Fruit fly (Drosophila melanogaster): ENCODE data around the gene Atg16.

Gene Atg16

dm6 chr3R:29778139-29778984, 56.5 kb downstream of the Atg16 start:
- TF ChIP-seq CG1024 (GFP tag; IDR thresholded peaks at IDR 0.05): no peak
- TF ChIP-seq sr (GFP tag; IDR thresholded peaks at IDR 0.05): 0 out of 3 replicates have a peak, but pooled peaks have one; percentile 21
- TF ChIP-seq CG12155 (GFP tag; optimal IDR thresholded peaks at IDR 0.05): no peak
- TF ChIP-seq fd96Cb (tag; optimal IDR thresholded peaks at IDR 0.05): no peak
- TF ChIP-seq lab (GFP tag; optimal IDR thresholded peaks at IDR 0.05): no peak
- TF ChIP-seq CG2116 (GFP tag; optimal IDR thresholded peaks at IDR 0.05): no peak
- TF ChIP-seq CG8281 (tag; optimal IDR thresholded peaks at IDR 0.05): no peak
- TF ChIP-seq aop (GFP tag; IDR thresholded peaks at IDR 0.05): no peak
- peak in 1 of 3 experiments; percentile 37 for TF ChIP-seq Stat92E (GFP tag; optimal IDR thresholded peaks at IDR 0.05)
- no peak for TF ChIP-seq ac (GFP tag; optimal IDR thresholded peaks at IDR 0.05)
- peak; percentile 53 for TF ChIP-seq Scr (GFP tag; IDR thresholded peaks at IDR 0.05; ENCODE audit: partially characterized antibody)
- peak; percentile 98 for TF ChIP-seq z (GFP tag; IDR thresholded peaks at IDR 0.05)
- TF ChIP-seq CG4617 (GFP tag; optimal IDR thresholded peaks at IDR 0.05; ENCODE audit: borderline replicate concordance): no peak
- TF ChIP-seq HmgZ (tag; optimal IDR thresholded peaks at IDR 0.05): no peak
- TF ChIP-seq chm (GFP tag; IDR thresholded peaks at IDR 0.05): no peak
- TF ChIP-seq chinmo (GFP tag; IDR thresholded peaks at IDR 0.05; ENCODE audit: partially characterized antibody): peak; percentile 95; the same call in 3 of the 4 replicates
- no peak for TF ChIP-seq maf-S (GFP tag; optimal IDR thresholded peaks at IDR 0.05)
- TF ChIP-seq ci (GFP tag; IDR thresholded peaks at IDR 0.05): peak; percentile 29; the same call in 1 of the 3 replicates
- TF ChIP-seq CG42726 (GFP tag; IDR thresholded peaks at IDR 0.05; ENCODE audit: partially characterized antibody): no peak
- TF ChIP-seq Dip3 (GFP tag; optimal IDR thresholded peaks at IDR 0.05): no peak
- TF ChIP-seq dm (GFP tag; optimal IDR thresholded peaks at IDR 0.05): no peak
- TF ChIP-seq CG2875 (GFP tag; optimal IDR thresholded peaks at IDR 0.05): no peak
- TF ChIP-seq lmd (GFP tag; IDR thresholded peaks at IDR 0.05): no peak
- TF ChIP-seq Optix (GFP tag; IDR thresholded peaks at IDR 0.05): no peak
- peak; percentile 16; the same call in 1 of the 2 replicates for TF ChIP-seq inv (GFP tag; IDR thresholded peaks at IDR 0.05; ENCODE audit: partially characterized antibody)
- TF ChIP-seq CG15514 (GFP tag; optimal IDR thresholded peaks at IDR 0.05): peak; percentile 29
- no peak for TF ChIP-seq Atf6 (GFP tag; IDR thresholded peaks at IDR 0.05)
- no peak for TF ChIP-seq Atf-2 (GFP tag; optimal IDR thresholded peaks at IDR 0.05)
- no peak for TF ChIP-seq tll (GFP tag; optimal IDR thresholded peaks at IDR 0.05)
- no peak for TF ChIP-seq GATAe (GFP tag; conservative IDR thresholded peaks at IDR 0.05)
- TF ChIP-seq CG10366 (GFP tag; IDR thresholded peaks at IDR 0.05): no peak
- no peak for TF ChIP-seq C15 (GFP tag; IDR thresholded peaks at IDR 0.05)
- no peak for TF ChIP-seq Bdp1 (GFP tag; optimal IDR thresholded peaks at IDR 0.05)
- TF ChIP-seq pnt (GFP tag; optimal IDR thresholded peaks at IDR 0.05): no peak
- TF ChIP-seq pfk (GFP tag; optimal IDR thresholded peaks at IDR 0.05): no peak
- TF ChIP-seq ftz-f1 (GFP tag; optimal IDR thresholded peaks at IDR 0.05): no peak
- peak; percentile 34; the same call in 1 of the 2 replicates for TF ChIP-seq amos (GFP tag; IDR thresholded peaks at IDR 0.05; ENCODE audit: partially characterized antibody)
- peak; percentile 27 for TF ChIP-seq CG10543 (GFP tag; optimal IDR thresholded peaks at IDR 0.05)
- TF ChIP-seq CG6175 (GFP tag; IDR thresholded peaks at IDR 0.05): peak; percentile 58; the same call in 1 of the 3 replicates
- peak; percentile 15; the same call in 1 of the 3 replicates for TF ChIP-seq CG34224 (GFP tag; IDR thresholded peaks at IDR 0.05; ENCODE audit: partially characterized antibody)
- TF ChIP-seq slp2 (GFP tag; optimal IDR thresholded peaks at IDR 0.05): no peak
- peak; percentile 68 for TF ChIP-seq CG13894 (tag; optimal IDR thresholded peaks at IDR 0.05)
- TF ChIP-seq mirr (GFP tag; optimal IDR thresholded peaks at IDR 0.05): no peak
- peak; percentile 67 for TF ChIP-seq sd (tag; optimal IDR thresholded peaks at IDR 0.05)
- TF ChIP-seq Dip2 (GFP tag; IDR thresholded peaks at IDR 0.05): no peak
- TF ChIP-seq CG2199 (GFP tag; IDR thresholded peaks at IDR 0.05): no peak
- TF ChIP-seq Hr78 (GFP tag; optimal IDR thresholded peaks at IDR 0.05): no peak
- TF ChIP-seq CG32767 (GFP tag; IDR thresholded peaks at IDR 0.05): no peak

All from whole organism, embryonic.